In genomic region chr3L:20883969-20884368, dm6 we compare ENCODE assay signal across 2 fruit fly cellular contexts.
TF ChIP-seq lines count a peak whose summit lies in the region.

No protein-coding gene starts in this region.

- TF ChIP-seq CTCF in whole organism, embryonic (GFP tag; optimal IDR thresholded peaks at IDR 0.05; lab: Kevin White, UChicago), result no peak

TF ChIP-seq in whole organism, adult, 20 proteins besides CTCF, POLR2A, EP300 and RAD21:
- TF ChIP-seq kay (GFP tag; lab: Kevin White, UChicago; ENCODE audit: borderline replicate concordance) (no peak), tj (GFP tag; optimal IDR thresholded peaks at IDR 0.05; lab: Kevin White, UChicago) (no peak), CG7045 (GFP tag; optimal IDR thresholded peaks at IDR 0.05; lab: Kevin White, UChicago) (peak; percentile 54), CG5204 (GFP tag; optimal IDR thresholded peaks at IDR 0.05; lab: Kevin White, UChicago) (peak; percentile 10)

TF ChIP-seq in whole organism, embryonic, 481 proteins besides CTCF, POLR2A, EP300 and RAD21:
- TF ChIP-seq tgo (GFP tag; IDR thresholded peaks at IDR 0.05; lab: Robert Waterston, UW), result 0 out of 3 replicates have a peak, but pooled peaks have one; percentile 25
- TF ChIP-seq CG14014 (GFP tag; IDR thresholded peaks at IDR 0.05; lab: Robert Waterston, UW), result 0 out of 2 replicates have a peak, but pooled peaks have one; percentile 40
- 0 out of 2 replicates have a peak, but pooled peaks have one; percentile 39 for TF ChIP-seq CG9932 (GFP tag; IDR thresholded peaks at IDR 0.05; lab: Robert Waterston, UW)
- peak; percentile 51 for TF ChIP-seq lab (GFP tag; optimal IDR thresholded peaks at IDR 0.05; lab: Kevin White, UChicago)
- no peak for TF ChIP-seq Bteb2 (GFP tag; optimal IDR thresholded peaks at IDR 0.05; lab: Kevin White, UChicago)
- TF ChIP-seq Hr51 (GFP tag; optimal IDR thresholded peaks at IDR 0.05; lab: Kevin White, UChicago), result peak in 1 of 2 experiments; percentile 5
- peak; percentile 27; the same call in 1 of the 3 replicates for TF ChIP-seq dysf (GFP tag; IDR thresholded peaks at IDR 0.05; lab: Robert Waterston, UW)
- peak; percentile 16; the same call in 1 of the 2 replicates for TF ChIP-seq slbo (GFP tag; IDR thresholded peaks at IDR 0.05; lab: Robert Waterston, UW)
- no peak for TF ChIP-seq CG4820 (GFP tag; optimal IDR thresholded peaks at IDR 0.05; lab: Kevin White, UChicago)
- no peak for TF ChIP-seq en (GFP tag; optimal IDR thresholded peaks at IDR 0.05; lab: Kevin White, UChicago)
- TF ChIP-seq Meics (GFP tag; optimal IDR thresholded peaks at IDR 0.05; lab: Kevin White, UChicago), result peak; percentile 7
- TF ChIP-seq Aef1 (GFP tag; IDR thresholded peaks at IDR 0.05; lab: Robert Waterston, UW), result 0 out of 3 replicates have a peak, but pooled peaks have one; percentile 28
- peak; percentile 36 for TF ChIP-seq CG9817 (tag; optimal IDR thresholded peaks at IDR 0.05; lab: Kevin White, UChicago)
- 0 out of 3 replicates have a peak, but pooled peaks have one; percentile 38 for TF ChIP-seq Dbx (GFP tag; IDR thresholded peaks at IDR 0.05; lab: Robert Waterston, UW)
- TF ChIP-seq Ada2b (GFP tag; IDR thresholded peaks at IDR 0.05; lab: Robert Waterston, UW), result 0 out of 2 replicates have a peak, but pooled peaks have one; percentile 20
- no peak for TF ChIP-seq Nf-YC (tag; optimal IDR thresholded peaks at IDR 0.05; lab: Kevin White, UChicago)
- TF ChIP-seq CG18599 (GFP tag; optimal IDR thresholded peaks at IDR 0.05; lab: Kevin White, UChicago), result peak; percentile 65
- 0 out of 3 replicates have a peak, but pooled peaks have one; percentile 38 for TF ChIP-seq CG11456 (GFP tag; IDR thresholded peaks at IDR 0.05; lab: Robert Waterston, UW)
- peak; percentile 16 for TF ChIP-seq Hmr (GFP tag; optimal IDR thresholded peaks at IDR 0.05; lab: Kevin White, UChicago)
- 0 out of 2 replicates have a peak, but pooled peaks have one; percentile 19 for TF ChIP-seq CG14667 (GFP tag; IDR thresholded peaks at IDR 0.05; lab: Robert Waterston, UW)
- peak in 1 of 2 experiments; percentile 8 for TF ChIP-seq dpn (GFP tag; optimal IDR thresholded peaks at IDR 0.05; lab: Kevin White, UChicago)
- peak; percentile 28; the same call in 2 of the 3 replicates for TF ChIP-seq row (GFP tag; IDR thresholded peaks at IDR 0.05; lab: Robert Waterston, UW)
- TF ChIP-seq CG11504 (tag; optimal IDR thresholded peaks at IDR 0.05; lab: Kevin White, UChicago), result peak; percentile 29
- no peak for TF ChIP-seq CG12659 (GFP tag; optimal IDR thresholded peaks at IDR 0.05; lab: Kevin White, UChicago)
- TF ChIP-seq cwo (GFP tag; optimal IDR thresholded peaks at IDR 0.05; lab: Kevin White, UChicago), result peak; percentile 25
- peak; percentile 46 for TF ChIP-seq CG2120 (GFP tag; optimal IDR thresholded peaks at IDR 0.05; lab: Kevin White, UChicago)
- TF ChIP-seq CG30431 (GFP tag; optimal IDR thresholded peaks at IDR 0.05; lab: Kevin White, UChicago), result no peak
- TF ChIP-seq sens (GFP tag; lab: Kevin White, UChicago), result peak; percentile 41
- TF ChIP-seq CG15514 (GFP tag; optimal IDR thresholded peaks at IDR 0.05; lab: Kevin White, UChicago), result peak; percentile 10
- no peak for TF ChIP-seq CG4282 (GFP tag; optimal IDR thresholded peaks at IDR 0.05; lab: Kevin White, UChicago)
- TF ChIP-seq sc (optimal IDR thresholded peaks at IDR 0.05; lab: Kevin White, UChicago), result no peak
- no peak for TF ChIP-seq sc (GFP tag; optimal IDR thresholded peaks at IDR 0.05; lab: Kevin White, UChicago)
- peak; percentile 39 for TF ChIP-seq Fer1 (GFP tag; optimal IDR thresholded peaks at IDR 0.05; lab: Kevin White, UChicago)
- TF ChIP-seq pan (optimal IDR thresholded peaks at IDR 0.05; lab: Kevin White, UChicago), result no peak
- TF ChIP-seq pan (GFP tag; optimal IDR thresholded peaks at IDR 0.05 in 1 of 2, IDR thresholded peaks at IDR 0.05 in 1 of 2), result peak in 1 of 2 experiments; percentile 27
- peak; percentile 46 for TF ChIP-seq Ptx1 (GFP tag; IDR thresholded peaks at IDR 0.05; lab: Robert Waterston, UW)
- peak; percentile 23 for TF ChIP-seq gem (tag; optimal IDR thresholded peaks at IDR 0.05; lab: Kevin White, UChicago)
- TF ChIP-seq Abd-B (GFP tag; optimal IDR thresholded peaks at IDR 0.05; lab: Kevin White, UChicago), result no peak
- TF ChIP-seq CG15269 (tag; optimal IDR thresholded peaks at IDR 0.05; lab: Kevin White, UChicago), result peak; percentile 12
